Fruit fly (Drosophila melanogaster) whole organism, adult: ENCODE measurements around the gene Fife.

Experiments used
- CG11617 ChIP-seq: fragments of 200-800 bp; sonication (Bioruptor generic); optimal IDR thresholded peaks from 2 replicates; lab custom pipeline; 2017; ENCODE audit warnings: mild to moderate bottlenecking, missing biosample characterization, missing genetic modification reagents, missing genetic modification characterization
- CG12768 ChIP-seq: fragments of 200-800 bp; sonication (Bioruptor generic); optimal IDR thresholded peaks from 2 replicates; lab custom pipeline; 2017; ENCODE audit warnings: missing biosample characterization, missing genetic modification characterization, mild to moderate bottlenecking, moderate library complexity, missing genetic modification reagents
- CG14711 ChIP-seq: fragments of 200-800 bp; sonication (Bioruptor generic); optimal IDR thresholded peaks from 2 replicates; lab custom pipeline; 2018; ENCODE audit warnings: missing biosample characterization, mild to moderate bottlenecking, missing genetic modification characterization, moderate library complexity
- CG1620 ChIP-seq: fragments of 200-800 bp; sonication (Bioruptor generic); optimal IDR thresholded peaks from 2 replicates; lab custom pipeline; 2016; ENCODE audit warnings: missing biosample characterization, missing genetic modification characterization
- CG33017 ChIP-seq: fragments of 200-800 bp; sonication (Bioruptor generic); optimal IDR thresholded peaks from 2 replicates; lab custom pipeline; 2018; ENCODE audit warnings: missing biosample characterization, mild to moderate bottlenecking, missing genetic modification characterization, moderate library complexity
- CG5204 ChIP-seq: fragments of 200-800 bp; sonication (Bioruptor generic); optimal IDR thresholded peaks from 2 replicates; lab custom pipeline; 2016; ENCODE audit warnings: missing biosample characterization, missing genetic modification characterization
- CG7045 ChIP-seq: fragments of 200-800 bp; sonication (Bioruptor generic); optimal IDR thresholded peaks from 2 replicates; lab custom pipeline; 2017; ENCODE audit warnings: missing biosample characterization, mild to moderate bottlenecking, missing genetic modification characterization
- CG7101 ChIP-seq: fragments of 200-800 bp; sonication (Bioruptor generic); optimal IDR thresholded peaks from 2 replicates; lab custom pipeline; 2018; ENCODE audit warnings: missing biosample characterization, mild to moderate bottlenecking, missing genetic modification characterization, moderate library complexity
- Clk ChIP-seq: fragments of 200-800 bp; sonication (Bioruptor generic); optimal IDR thresholded peaks from 2 replicates; lab custom pipeline; 2017; ENCODE audit warnings: missing biosample characterization, missing genetic modification characterization
- Crg-1 ChIP-seq: fragments of 200-800 bp; sonication (Bioruptor generic); optimal IDR thresholded peaks from 2 replicates; lab custom pipeline; 2016; ENCODE audit warnings: missing biosample characterization, missing genetic modification characterization
- Hr96 ChIP-seq: fragments of 200-800 bp; sonication (Bioruptor generic); optimal IDR thresholded peaks from 2 replicates; lab custom pipeline; 2016; ENCODE audit warnings: missing biosample characterization, missing genetic modification characterization
- Mnt ChIP-seq: fragments of 200-800 bp; sonication (Bioruptor generic); optimal IDR thresholded peaks from 2 replicates; lab custom pipeline; 2016; ENCODE audit warnings: missing biosample characterization, mild to moderate bottlenecking, missing genetic modification characterization
- bab1 ChIP-seq: fragments of 200-800 bp; sonication (Bioruptor generic); optimal IDR thresholded peaks from 3 replicates; lab custom pipeline; 2019; ENCODE audit warnings: missing biosample characterization, mild to moderate bottlenecking, missing genetic modification characterization, moderate library complexity
- cic ChIP-seq: fragments of 200-800 bp; sonication (Bioruptor generic); optimal IDR thresholded peaks from 2 replicates; lab custom pipeline; 2017; ENCODE audit warnings: missing biosample characterization, mild to moderate bottlenecking, missing genetic modification characterization, moderate library complexity
- cnc ChIP-seq, 2 experiments: fragments of >200 bp; optimal IDR thresholded peaks; 2 replicates each; lab custom pipeline; 2017
- kay ChIP-seq: fragments of 200-800 bp; sonication (Bioruptor generic); peaks from one replicate; lab custom pipeline; 2016; ENCODE audit warnings: missing biosample characterization, missing genetic modification characterization, borderline replicate concordance
- ovo ChIP-seq: fragments of 200-800 bp; sonication (Bioruptor generic); optimal IDR thresholded peaks from 2 replicates; lab custom pipeline; 2016; ENCODE audit warnings: missing biosample characterization, missing genetic modification characterization
- pad ChIP-seq: fragments of 200-800 bp; sonication (Bioruptor generic); optimal IDR thresholded peaks from 3 replicates; lab custom pipeline; 2017; ENCODE audit warnings: missing biosample characterization, missing genetic modification characterization, mild to moderate bottlenecking, moderate library complexity, missing genetic modification reagents
- tj ChIP-seq: fragments of 200-800 bp; sonication (Bioruptor generic); optimal IDR thresholded peaks from 3 replicates; lab custom pipeline; 2017; ENCODE audit warnings: missing biosample characterization, mild to moderate bottlenecking, missing genetic modification characterization, moderate library complexity
- toe ChIP-seq: fragments of 200-800 bp; sonication (Bioruptor generic); optimal IDR thresholded peaks from 2 replicates; lab custom pipeline; 2016; ENCODE audit warnings: missing biosample characterization, missing genetic modification characterization

Gene Fife

dm6 chr3L:2711462-2712040, at the start of gene Fife:
Gene Fife, minus strand, starts transcription at chr3L:2711690.
- TF ChIP-seq CG5204 (GFP tag; lab: Kevin White, UChicago) = no peak
- no peak for TF ChIP-seq Hr96
- no peak for TF ChIP-seq ovo (GFP tag; lab: Kevin White, UChicago)
- no peak for TF ChIP-seq pad
- TF ChIP-seq cnc (optimal IDR thresholded peaks at IDR 0.05; lab: Kevin White, UChicago) = no peak
- TF ChIP-seq CG12768 (GFP tag; lab: Kevin White, UChicago) = no peak
- TF ChIP-seq toe (GFP tag; lab: Kevin White, UChicago) = no peak
- no peak for TF ChIP-seq CG7045
- TF ChIP-seq Crg-1 (GFP tag; lab: Kevin White, UChicago) = no peak
- TF ChIP-seq tj (GFP tag; lab: Kevin White, UChicago) = no peak
- TF ChIP-seq CG14711 = no peak
- TF ChIP-seq bab1 (GFP tag; lab: Kevin White, UChicago) = no peak
- no peak for TF ChIP-seq CG33017 (tag; lab: Kevin White, UChicago)
- TF ChIP-seq cic (GFP tag; lab: Kevin White, UChicago) = no peak
- TF ChIP-seq CG1620 (GFP tag; lab: Kevin White, UChicago) = no peak
- TF ChIP-seq kay (GFP tag; lab: Kevin White, UChicago) = no peak

- no peak for TF ChIP-seq Hr96
- TF ChIP-seq kay (GFP tag; lab: Kevin White, UChicago) = no peak
- no peak for TF ChIP-seq ovo (GFP tag; lab: Kevin White, UChicago)
Measured at dm6 chr3L:2748359-2748758, 36.9 kb upstream of the Fife start.

dm6 chr3L:2745698-2746410, 34.4 kb upstream of the Fife start:
- TF ChIP-seq cnc (optimal IDR thresholded peaks at IDR 0.05; lab: Kevin White, UChicago) (no peak), kay (GFP tag; lab: Kevin White, UChicago) (no peak), tj (GFP tag; lab: Kevin White, UChicago) (no peak), pad (no peak), CG1620 (GFP tag; lab: Kevin White, UChicago) (no peak), Mnt (GFP tag; lab: Kevin White, UChicago) (no peak), CG11617 (no peak), CG5204 (GFP tag; lab: Kevin White, UChicago) (no peak), CG33017 (tag; lab: Kevin White, UChicago) (no peak), cic (GFP tag; lab: Kevin White, UChicago) (no peak), Hr96 (no peak), CG7045 (no peak)

- TF ChIP-seq CG1620 (GFP tag; lab: Kevin White, UChicago) = no peak
- no peak for TF ChIP-seq CG5204 (GFP tag; lab: Kevin White, UChicago)
- TF ChIP-seq cic (GFP tag; lab: Kevin White, UChicago) = no peak
- TF ChIP-seq CG11617 = no peak
- no peak for TF ChIP-seq Clk (GFP tag; lab: Kevin White, UChicago)
- TF ChIP-seq CG14711 = no peak
- no peak for TF ChIP-seq CG7045
- no peak for TF ChIP-seq pad
- TF ChIP-seq bab1 (GFP tag; lab: Kevin White, UChicago) = no peak
- TF ChIP-seq CG7101 (tag; lab: Kevin White, UChicago) = no peak
- TF ChIP-seq ovo (GFP tag; lab: Kevin White, UChicago) = no peak
- no peak for TF ChIP-seq CG33017 (tag; lab: Kevin White, UChicago)
- no peak for TF ChIP-seq CG12768 (GFP tag; lab: Kevin White, UChicago)
Measured at dm6 chr3L:2744963-2745362, 33.5 kb upstream of the Fife start.

dm6 chr3L:2743755-2744154, 32.3 kb upstream of the Fife start:
- TF ChIP-seq cnc (optimal IDR thresholded peaks at IDR 0.05; lab: Kevin White, UChicago) (no peak), CG11617 (no peak), cic (GFP tag; lab: Kevin White, UChicago) (no peak), kay (GFP tag; lab: Kevin White, UChicago) (no peak), Mnt (GFP tag; lab: Kevin White, UChicago) (no peak), pad (no peak), CG5204 (GFP tag; lab: Kevin White, UChicago) (no peak), CG14711 (no peak), CG12768 (GFP tag; lab: Kevin White, UChicago) (no peak), CG7045 (no peak), bab1 (GFP tag; lab: Kevin White, UChicago) (no peak), Crg-1 (GFP tag; lab: Kevin White, UChicago) (no peak), CG33017 (tag; lab: Kevin White, UChicago) (no peak), toe (GFP tag; lab: Kevin White, UChicago) (no peak)

dm6 chr3L:2739450-2739849, 28.0 kb upstream of the Fife start, which contains the start of gene Acp62F:
Gene Acp62F, plus strand, starts transcription at chr3L:2739750.
- TF ChIP-seq CG12768 (GFP tag; lab: Kevin White, UChicago) = no peak
- no peak for TF ChIP-seq Mnt (GFP tag; lab: Kevin White, UChicago)
- TF ChIP-seq cnc (optimal IDR thresholded peaks at IDR 0.05; lab: Kevin White, UChicago) = no peak
- no peak for TF ChIP-seq tj (GFP tag; lab: Kevin White, UChicago)
- no peak for TF ChIP-seq CG1620 (GFP tag; lab: Kevin White, UChicago)
- TF ChIP-seq Clk (GFP tag; lab: Kevin White, UChicago) = no peak
- TF ChIP-seq CG11617 = no peak
- TF ChIP-seq CG7045 = no peak
- TF ChIP-seq CG33017 (tag; lab: Kevin White, UChicago) = no peak
